Worm (Caenorhabditis elegans) whole organism, mixed stage, embryonic: ENCODE data around the gene F39E9.6.

Experiments used
- M03D4.4 ChIP-seq: sonication (generic microtip); optimal IDR thresholded peaks from 2 replicates; lab custom pipeline; 2017; ENCODE audit warnings: mild to moderate bottlenecking, missing genetic modification characterization, missing compliant biosample characterization
- bed-3 ChIP-seq: fragments of 200-800 bp; sonication (Bioruptor generic); optimal IDR thresholded peaks from 3 replicates; lab custom pipeline; 2018; ENCODE audit warnings: mild to moderate bottlenecking, missing genetic modification characterization, moderate library complexity, missing compliant biosample characterization
- blmp-1 ChIP-seq: fragments of 150-350 bp; optimal IDR thresholded peaks from 2 replicates; lab custom pipeline; 2014; ENCODE audit warnings: missing biosample characterization, missing genetic modification characterization
- ceh-39 ChIP-seq: fragments of 150-350 bp; optimal IDR thresholded peaks from 2 replicates; lab custom pipeline; 2014; ENCODE audit warnings: missing biosample characterization, missing genetic modification characterization
- ceh-83 ChIP-seq: fragments of 200-800 bp; sonication (Bioruptor generic); optimal IDR thresholded peaks from 2 replicates; lab custom pipeline; 2018; ENCODE audit warnings: mild to moderate bottlenecking, missing genetic modification characterization, missing compliant biosample characterization
- cnd-1 ChIP-seq: fragments of 200-800 bp; sonication (Bioruptor generic); optimal IDR thresholded peaks from 2 replicates; lab custom pipeline; 2018; ENCODE audit warnings: mild to moderate bottlenecking, missing genetic modification characterization, missing compliant biosample characterization
- drap-1 ChIP-seq: fragments of 200-800 bp; sonication (Bioruptor generic); optimal IDR thresholded peaks from 3 replicates; lab custom pipeline; 2018; ENCODE audit warnings: mild to moderate bottlenecking, missing genetic modification characterization, missing compliant biosample characterization
- elt-1 ChIP-seq: sonication (generic microtip); optimal IDR thresholded peaks from 2 replicates; lab custom pipeline; 2017; ENCODE audit warnings: missing genetic modification characterization, mild to moderate bottlenecking, missing compliant biosample characterization, antibody characterized with exemption, moderate library complexity, borderline replicate concordance; ENCODE audit not compliant: insufficient read depth
- elt-3 ChIP-seq: fragments of 150-350 bp; optimal IDR thresholded peaks from 2 replicates; lab custom pipeline; 2014; ENCODE audit warnings: missing biosample characterization, missing genetic modification characterization
- flh-1 ChIP-seq: fragments of 200-800 bp; sonication (Bioruptor generic); optimal IDR thresholded peaks from 2 replicates; lab custom pipeline; 2018; ENCODE audit warnings: mild to moderate bottlenecking, missing genetic modification characterization, moderate library complexity, missing compliant biosample characterization
- ham-2 ChIP-seq: fragments of 200-800 bp; sonication (Bioruptor generic); optimal IDR thresholded peaks from 2 replicates; lab custom pipeline; 2018; ENCODE audit warnings: mild to moderate bottlenecking, missing genetic modification characterization, missing compliant biosample characterization
- hlh-1 ChIP-seq: fragments of 150-350 bp; optimal IDR thresholded peaks from 2 replicates; lab custom pipeline; 2014; ENCODE audit warnings: missing biosample characterization, missing genetic modification reagents, missing genetic modification characterization
- lin-13 ChIP-seq: fragments of 150-350 bp; optimal IDR thresholded peaks from 2 replicates; lab custom pipeline; 2014; ENCODE audit warnings: missing biosample characterization, missing genetic modification characterization
- lin-32 ChIP-seq: fragments of 200-800 bp; sonication (Bioruptor generic); optimal IDR thresholded peaks from 2 replicates; lab custom pipeline; 2018; ENCODE audit warnings: mild to moderate bottlenecking, missing genetic modification characterization, missing compliant biosample characterization
- lsy-2 ChIP-seq: fragments of 150-350 bp; optimal IDR thresholded peaks from 2 replicates; lab custom pipeline; 2014; ENCODE audit warnings: missing biosample characterization, missing genetic modification characterization
- mab-5 ChIP-seq: fragments of 150-350 bp; optimal IDR thresholded peaks from 2 replicates; lab custom pipeline; 2014; ENCODE audit warnings: missing biosample characterization, missing genetic modification characterization
- mep-1 ChIP-seq: fragments of 150-350 bp; optimal IDR thresholded peaks from 2 replicates; lab custom pipeline; 2017; ENCODE audit warnings: missing biosample characterization, missing genetic modification reagents, missing genetic modification characterization, inconsistent platforms
- mls-2 ChIP-seq: sonication (generic microtip); optimal IDR thresholded peaks from 2 replicates; lab custom pipeline; 2016; ENCODE audit warnings: mild to moderate bottlenecking, missing genetic modification characterization, moderate library complexity, missing compliant biosample characterization
- nhr-2 ChIP-seq: fragments of 150-350 bp; optimal IDR thresholded peaks from 2 replicates; lab custom pipeline; 2014; ENCODE audit warnings: missing biosample characterization, missing genetic modification characterization
- nhr-237 ChIP-seq: fragments of 150-350 bp; optimal IDR thresholded peaks from 2 replicates; lab custom pipeline; 2014; ENCODE audit warnings: missing biosample characterization, missing genetic modification characterization
- nhr-28 ChIP-seq: fragments of 150-350 bp; optimal IDR thresholded peaks from 2 replicates; lab custom pipeline; 2014; ENCODE audit warnings: missing biosample characterization, missing genetic modification characterization
- nhr-76 ChIP-seq: sonication (generic microtip); optimal IDR thresholded peaks from 2 replicates; lab custom pipeline; 2017; ENCODE audit warnings: missing biosample characterization, missing genetic modification characterization
- pha-4 ChIP-seq: fragments of 150-350 bp; optimal IDR thresholded peaks from 2 replicates; lab custom pipeline; 2018; ENCODE audit warnings: missing biosample characterization, missing genetic modification reagents, missing genetic modification characterization
- sem-2 ChIP-seq: fragments of 200-800 bp; sonication (Bioruptor generic); optimal IDR thresholded peaks from 2 replicates; lab custom pipeline; 2018; ENCODE audit warnings: mild to moderate bottlenecking, missing genetic modification characterization, missing compliant biosample characterization
- snpc-4 ChIP-seq: fragments of 150-350 bp; optimal IDR thresholded peaks from 2 replicates; lab custom pipeline; 2014; ENCODE audit warnings: missing biosample characterization, missing genetic modification characterization
- sptf-1 ChIP-seq: sonication (generic microtip); optimal IDR thresholded peaks from 2 replicates; lab custom pipeline; 2017; ENCODE audit warnings: mild to moderate bottlenecking, missing genetic modification characterization, moderate library complexity, missing compliant biosample characterization
- tbx-8 ChIP-seq: fragments of 200-800 bp; sonication (Bioruptor generic); optimal IDR thresholded peaks from 2 replicates; lab custom pipeline; 2018; ENCODE audit warnings: mild to moderate bottlenecking, missing genetic modification characterization, moderate library complexity, missing compliant biosample characterization
- unc-120 ChIP-seq: sonication (generic microtip); optimal IDR thresholded peaks from 2 replicates; lab custom pipeline; 2017; ENCODE audit warnings: missing genetic modification characterization, missing compliant biosample characterization; ENCODE audit not compliant: poor library complexity, severe bottlenecking
- unc-39 ChIP-seq: fragments of 150-350 bp; optimal IDR thresholded peaks from 2 replicates; lab custom pipeline; 2014; ENCODE audit warnings: missing biosample characterization, missing genetic modification characterization
- unc-62 ChIP-seq: fragments of 150-350 bp; optimal IDR thresholded peaks from 2 replicates; lab custom pipeline; 2014; ENCODE audit warnings: missing biosample characterization, missing genetic modification reagents, missing genetic modification characterization

Gene F39E9.6

ce11 chrII:3343714-3344113, 30.4 kb upstream of the F39E9.6 start, which contains the start of gene F14D2.15:
F14D2.15 (minus strand) TSS chrII:3343814.
- TF ChIP-seq mep-1 (tag; lab: Kevin White, UChicago) = no peak
- TF ChIP-seq, all 35 proteins: peak for 0

- no peak for TF ChIP-seq mab-5 (tag; lab: Kevin White, UChicago)
- TF ChIP-seq elt-1 = no peak
- TF ChIP-seq cnd-1 (tag; lab: Kevin White, UChicago) = no peak
- TF ChIP-seq snpc-4 = no peak
- TF ChIP-seq sptf-1 = no peak
- no peak for TF ChIP-seq blmp-1 (tag; lab: Kevin White, UChicago)
Measured at ce11 chrII:3341989-3342388, 28.6 kb upstream of the F39E9.6 start, which contains the start of gene F14D2.11. F14D2.11 (minus strand) TSS chrII:3342089.

ce11 chrII:3340818-3341217, 27.5 kb upstream of the F39E9.6 start:
- no peak for TF ChIP-seq drap-1
- TF ChIP-seq mep-1 (tag; lab: Kevin White, UChicago) = no peak
- TF ChIP-seq sptf-1 = no peak
- no peak for TF ChIP-seq ceh-39
- no peak for TF ChIP-seq ham-2 (GFP tag; lab: Kevin White, UChicago)
- TF ChIP-seq mls-2 = no peak
- no peak for TF ChIP-seq snpc-4
- TF ChIP-seq bed-3 (GFP tag; lab: Kevin White, UChicago) = no peak
- TF ChIP-seq elt-1 = no peak
- no peak for TF ChIP-seq lsy-2 (tag; lab: Kevin White, UChicago)
- TF ChIP-seq elt-3 (tag; lab: Kevin White, UChicago) = no peak
- no peak for TF ChIP-seq sem-2
- TF ChIP-seq cnd-1 (tag; lab: Kevin White, UChicago) = no peak
- TF ChIP-seq nhr-76 (tag; lab: Kevin White, UChicago) = no peak
- TF ChIP-seq M03D4.4 (tag; lab: Kevin White, UChicago) = no peak
- no peak for TF ChIP-seq unc-120 (tag; lab: Kevin White, UChicago)
- TF ChIP-seq nhr-28 = no peak
- TF ChIP-seq unc-39 (tag; lab: Kevin White, UChicago) = no peak
- no peak for TF ChIP-seq hlh-1 (tag; lab: Kevin White, UChicago)
- no peak for TF ChIP-seq nhr-237

- peak; percentile 64 for TF ChIP-seq ceh-83 (GFP tag; lab: Kevin White, UChicago)
- no peak for TF ChIP-seq unc-120 (tag; lab: Kevin White, UChicago)
- no peak for TF ChIP-seq mls-2
- TF ChIP-seq, all 35 proteins: peak for 1
Measured at ce11 chrII:3340251-3340650, 26.9 kb upstream of the F39E9.6 start, which contains the start of gene F14D2.5. F14D2.5 (plus strand) TSS chrII:3340551.

ce11 chrII:3338556-3338955, 25.2 kb upstream of the F39E9.6 start, which contains the start of gene F14D2.7:
F14D2.7 (minus strand) TSS chrII:3338656.
- TF ChIP-seq drap-1 (no peak), unc-39 (tag; lab: Kevin White, UChicago) (no peak), tbx-8 (GFP tag; lab: Kevin White, UChicago) (no peak), mep-1 (tag; lab: Kevin White, UChicago) (no peak), sptf-1 (no peak), lsy-2 (tag; lab: Kevin White, UChicago) (no peak), unc-62 (no peak), flh-1 (no peak), ham-2 (GFP tag; lab: Kevin White, UChicago) (no peak), ceh-39 (no peak)

ce11 chrII:3337039-3337438, 23.7 kb upstream of the F39E9.6 start, which contains the start of gene F14D2.19:
F14D2.19 (minus strand) TSS chrII:3337139.
- TF ChIP-seq blmp-1 (tag; lab: Kevin White, UChicago) (no peak), ceh-39 (no peak), M03D4.4 (tag; lab: Kevin White, UChicago) (no peak), unc-62 (no peak), tbx-8 (GFP tag; lab: Kevin White, UChicago) (no peak), lsy-2 (tag; lab: Kevin White, UChicago) (no peak), lin-32 (GFP tag; lab: Kevin White, UChicago) (no peak), pha-4 (no peak), sptf-1 (no peak), lin-13 (tag; lab: Kevin White, UChicago) (no peak), drap-1 (no peak), elt-1 (no peak), hlh-1 (tag; lab: Kevin White, UChicago) (no peak), mep-1 (tag; lab: Kevin White, UChicago) (no peak), unc-39 (tag; lab: Kevin White, UChicago) (no peak), nhr-2 (tag; lab: Kevin White, UChicago) (no peak), unc-120 (tag; lab: Kevin White, UChicago) (no peak)
